Fruit fly (Drosophila melanogaster): ENCODE data around the gene CG6321.

- TF ChIP-seq CG4496 (GFP tag; IDR thresholded peaks at IDR 0.05) (peak; percentile 83), EcR (GFP tag; optimal IDR thresholded peaks at IDR 0.05) (no peak), gl (tag; optimal IDR thresholded peaks at IDR 0.05) (peak; percentile 93), CG32121 (GFP tag; IDR thresholded peaks at IDR 0.05) (peak; percentile 69), CG13204 (GFP tag; optimal IDR thresholded peaks at IDR 0.05) (peak; percentile 13), CG9948 (tag; optimal IDR thresholded peaks at IDR 0.05) (peak; percentile 41), Pif1B (GFP tag; optimal IDR thresholded peaks at IDR 0.05) (peak; percentile 87), rn (GFP tag; IDR thresholded peaks at IDR 0.05) (0 out of 2 replicates have a peak, but pooled peaks have one; percentile 6), Ets98B (GFP tag; IDR thresholded peaks at IDR 0.05) (peak; percentile 76), Pif1A (GFP tag; optimal IDR thresholded peaks at IDR 0.05) (peak; percentile 88), CG8159 (tag; optimal IDR thresholded peaks at IDR 0.05) (peak; percentile 71), CG15710 (tag; optimal IDR thresholded peaks at IDR 0.05) (peak; percentile 61)
Observed at dm6 chr3L:11096195-11096908, 35.3 kb upstream of the CG6321 start, which contains the start of the genes CG46439, Iyd and CG33947.
